Fruit fly (Drosophila melanogaster): ENCODE measurements around the gene tim.

The tim gene

DNA sequence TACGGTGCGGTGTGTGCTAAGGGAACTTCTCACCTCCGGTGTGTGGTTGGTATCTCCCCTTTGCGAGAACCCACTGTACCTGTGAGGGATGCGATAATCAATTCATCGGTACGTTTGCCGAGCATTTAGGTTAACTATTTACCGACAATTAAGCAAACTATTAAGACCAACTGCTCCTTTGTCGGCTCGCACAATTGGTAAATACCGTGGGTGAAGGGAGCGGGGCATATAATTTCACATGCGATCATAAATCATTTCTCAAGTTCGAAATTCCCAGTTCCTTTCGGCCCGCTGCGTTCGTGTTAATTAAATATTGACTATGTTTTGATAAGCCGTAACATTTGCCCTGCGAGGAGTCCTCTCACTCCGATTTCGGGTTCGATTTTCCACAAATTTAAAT lies 41.0 kb upstream of the tim start (continued):
- TF ChIP-seq CG4328 (GFP tag; optimal IDR thresholded peaks at IDR 0.05) (no peak), CG6683 (GFP tag; optimal IDR thresholded peaks at IDR 0.05) (no peak), cwo (GFP tag; optimal IDR thresholded peaks at IDR 0.05) (no peak), CG1603 (tag; optimal IDR thresholded peaks at IDR 0.05) (peak; percentile 11), sd (tag; optimal IDR thresholded peaks at IDR 0.05) (no peak), Drgx (GFP tag; IDR thresholded peaks at IDR 0.05) (no peak), CG15073 (GFP tag; optimal IDR thresholded peaks at IDR 0.05) (no peak), CG9727 (GFP tag; optimal IDR thresholded peaks at IDR 0.05) (peak; percentile 57), phol (tag; optimal IDR thresholded peaks at IDR 0.05) (no peak), kay (GFP tag; optimal IDR thresholded peaks at IDR 0.05) (no peak), CG34376 (GFP tag; optimal IDR thresholded peaks at IDR 0.05) (no peak), CoRest (tag; optimal IDR thresholded peaks at IDR 0.05) (no peak), sens-2 (GFP tag; IDR thresholded peaks at IDR 0.05) (0 out of 2 replicates have a peak, but pooled peaks have one; percentile 12), Stat92E (GFP tag; optimal IDR thresholded peaks at IDR 0.05) (no peak), CG9609 (GFP tag; optimal IDR thresholded peaks at IDR 0.05) (no peak), CG12104 (GFP tag; optimal IDR thresholded peaks at IDR 0.05) (no peak), CrebB (tag; optimal IDR thresholded peaks at IDR 0.05) (no peak), CG17385 (GFP tag; optimal IDR thresholded peaks at IDR 0.05) (no peak), vnd (GFP tag; IDR thresholded peaks at IDR 0.05; ENCODE audit: partially characterized antibody) (no peak), Xrp1 (GFP tag; IDR thresholded peaks at IDR 0.05) (0 out of 2 replicates have a peak, but pooled peaks have one; percentile 15), fd102C (GFP tag; optimal IDR thresholded peaks at IDR 0.05) (peak; percentile 84), z (GFP tag; IDR thresholded peaks at IDR 0.05) (no peak), tio (GFP tag; optimal IDR thresholded peaks at IDR 0.05) (no peak), nmo (GFP tag; optimal IDR thresholded peaks at IDR 0.05) (no peak), CG14050 (GFP tag; IDR thresholded peaks at IDR 0.05) (no peak), br (optimal IDR thresholded peaks at IDR 0.05) (no peak), CG15011 (GFP tag; optimal IDR thresholded peaks at IDR 0.05) (no peak), pfk (GFP tag; optimal IDR thresholded peaks at IDR 0.05) (no peak), jing (GFP tag; optimal IDR thresholded peaks at IDR 0.05) (no peak), CG15479 (GFP tag; optimal IDR thresholded peaks at IDR 0.05) (peak; percentile 26), CG2202 (tag; optimal IDR thresholded peaks at IDR 0.05) (peak; percentile 16), HLH3B (GFP tag; IDR thresholded peaks at IDR 0.05) (no peak), CG13775 (GFP tag; optimal IDR thresholded peaks at IDR 0.05) (no peak), Oaz (GFP tag; IDR thresholded peaks at IDR 0.05) (no peak), Spps (tag; optimal IDR thresholded peaks at IDR 0.05) (no peak), wor (GFP tag; IDR thresholded peaks at IDR 0.05) (no peak), gsb-n (tag; optimal IDR thresholded peaks at IDR 0.05) (peak; percentile 28), crol (GFP tag; IDR thresholded peaks at IDR 0.05) (peak; percentile 42; the same call in 1 of the 2 replicates), Hand (GFP tag; optimal IDR thresholded peaks at IDR 0.05) (no peak), h (optimal IDR thresholded peaks at IDR 0.05) (no peak), toy (GFP tag; IDR thresholded peaks at IDR 0.05) (no peak), ara (GFP tag; IDR thresholded peaks at IDR 0.05) (peak; percentile 48), H2.0 (GFP tag; IDR thresholded peaks at IDR 0.05) (no peak), ci (GFP tag; IDR thresholded peaks at IDR 0.05) (no peak), ab (GFP tag; optimal IDR thresholded peaks at IDR 0.05) (no peak), CG10979 (tag; optimal IDR thresholded peaks at IDR 0.05) (no peak), CG17568 (GFP tag; optimal IDR thresholded peaks at IDR 0.05) (no peak), salm (tag; optimal IDR thresholded peaks at IDR 0.05) (no peak), gem (tag; optimal IDR thresholded peaks at IDR 0.05) (no peak), CG42726 (GFP tag; IDR thresholded peaks at IDR 0.05; ENCODE audit: partially characterized antibody) (no peak), jumu (GFP tag; optimal IDR thresholded peaks at IDR 0.05) (no peak), CG16863 (GFP tag; optimal IDR thresholded peaks at IDR 0.05) (no peak)
